Worm (Caenorhabditis elegans): ENCODE measurements around the gene rskd-1.

- TF ChIP-seq him-1 (tag; optimal IDR thresholded peaks at IDR 0.05) (no peak), W03F9.2 (tag; optimal IDR thresholded peaks at IDR 0.05) (no peak), dao-5 (tag; optimal IDR thresholded peaks at IDR 0.05) (no peak)
These were observed 5.7 kb upstream of the rskd-1 start for ce11 chrV:12294091-12294490.

Data from whole organism, L4/young adult.